Fruit fly (Drosophila melanogaster): Measurements from ENCODE around the gene sll.

The sll gene

DNA sequence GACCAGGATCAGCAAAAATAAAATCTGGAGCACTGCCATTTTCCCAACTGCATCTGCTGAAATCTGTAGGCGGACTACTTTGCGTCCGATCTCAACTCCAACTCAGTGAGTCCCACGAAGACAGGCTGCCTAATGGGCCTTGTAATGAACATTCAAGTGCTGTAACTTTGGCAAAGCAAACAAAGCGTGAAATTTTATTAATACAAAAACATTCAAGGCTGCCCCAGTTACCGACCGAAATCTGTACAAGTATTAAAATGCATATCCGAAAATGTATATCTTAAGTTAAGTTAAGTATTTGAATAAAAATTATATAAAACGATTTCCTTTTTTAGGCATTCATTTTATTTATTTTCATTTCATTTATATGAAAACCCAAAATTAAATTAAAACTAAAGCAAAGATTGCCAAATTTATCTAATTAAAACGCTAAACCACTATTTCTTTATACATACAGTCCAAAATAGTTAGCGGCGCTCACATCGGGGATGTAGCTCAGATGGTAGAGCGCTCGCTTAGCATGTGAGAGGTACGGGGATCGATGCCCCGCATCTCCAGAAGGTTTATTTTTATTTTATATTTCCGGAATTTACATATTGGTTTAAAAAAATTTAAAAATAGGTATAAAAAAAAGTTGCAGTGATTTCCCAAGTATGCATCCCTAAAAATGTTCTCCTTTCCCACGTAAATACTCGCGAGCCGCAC is 16.3 kb downstream of the sll start, which contains the start of gene CG14323:
CG14323 (minus strand) TSS at position 51 of the 705 bp plus-strand sequence.
- peak; percentile 46 for TF ChIP-seq Eip78C (GFP tag)
- no peak for TF ChIP-seq achi (GFP tag; optimal IDR thresholded peaks at IDR 0.05)
- no peak for TF ChIP-seq Ets96B (tag; optimal IDR thresholded peaks at IDR 0.05)

DNA sequence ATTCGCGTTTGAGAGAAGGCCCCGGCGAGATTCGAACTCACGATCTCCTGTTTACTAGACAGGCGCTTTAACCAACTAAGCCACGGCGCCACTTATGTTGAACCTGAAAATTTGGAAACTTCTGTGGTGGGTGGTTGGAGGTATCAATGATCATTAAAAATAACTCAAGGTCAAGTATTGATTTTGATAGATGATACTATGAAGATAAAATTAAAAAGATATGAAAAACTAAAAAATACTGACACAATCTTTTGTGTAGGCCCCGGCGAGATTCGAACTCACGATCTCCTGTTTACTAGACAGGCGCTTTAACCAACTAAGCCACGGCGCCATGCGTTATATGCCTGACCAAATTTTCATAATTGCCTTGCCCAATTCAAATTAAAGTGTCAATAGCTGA is 18.6 kb downstream of the sll start:
- no peak for TF ChIP-seq vri (GFP tag; optimal IDR thresholded peaks at IDR 0.05)
- peak; percentile 48 for TF ChIP-seq Eip78C (GFP tag)
- TF ChIP-seq net (GFP tag; optimal IDR thresholded peaks at IDR 0.05) = no peak
- TF ChIP-seq CG3032 (tag; optimal IDR thresholded peaks at IDR 0.05) = no peak
- TF ChIP-seq svp (GFP tag) = peak; percentile 53
- TF ChIP-seq fd85E (GFP tag; optimal IDR thresholded peaks at IDR 0.05) = no peak

DNA sequence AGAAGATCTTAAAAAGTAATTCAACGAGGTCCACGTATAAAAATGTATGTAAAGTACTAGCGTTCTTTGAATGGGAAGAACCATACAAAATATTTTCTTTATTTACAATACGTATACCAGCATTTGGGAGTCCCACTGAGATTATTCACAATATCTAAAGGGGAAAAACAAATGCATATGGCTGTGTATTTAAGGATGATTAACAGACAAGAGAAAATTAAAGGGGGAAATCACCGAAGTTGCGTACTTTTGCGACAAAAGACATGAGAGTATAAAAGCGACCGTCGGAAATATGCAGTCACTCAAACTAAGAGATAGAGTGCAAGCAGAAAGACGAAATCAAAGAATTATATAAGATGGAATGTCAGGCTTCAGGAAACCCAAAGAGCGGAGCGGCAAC is 19.1 kb downstream of the sll start, which contains the start of gene AttD:
AttD (plus strand) TSS at position 301 of the 400 bp plus-strand sequence.
- peak; percentile 25 for TF ChIP-seq Eip78C (GFP tag)
- no peak for TF ChIP-seq CG6276 (GFP tag; optimal IDR thresholded peaks at IDR 0.05)

DNA sequence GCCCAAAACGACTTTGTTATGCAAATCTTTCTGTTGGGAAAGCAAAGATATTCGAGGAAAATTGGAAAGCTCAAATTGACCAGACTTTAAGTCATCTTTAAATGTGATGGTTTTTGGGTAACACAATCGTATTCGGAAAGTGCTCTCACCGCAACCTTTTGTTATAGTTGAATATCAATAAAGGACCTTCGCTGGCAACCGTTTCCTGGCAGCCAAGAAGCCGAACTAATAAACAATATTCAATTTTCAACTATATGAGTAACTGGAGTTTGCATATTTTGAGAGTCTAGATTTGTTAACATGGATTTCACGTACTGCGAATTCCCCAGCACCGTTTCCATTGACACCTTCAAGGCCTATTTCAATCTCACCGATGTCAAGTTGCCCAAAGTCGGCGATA is 20.9 kb downstream of the sll start, which contains the start of gene CG14325:
CG14325 (plus strand) TSS at position 301 of the 400 bp plus-strand sequence.
- TF ChIP-seq CG16779 (tag; optimal IDR thresholded peaks at IDR 0.05) (no peak), CG10669 (GFP tag; optimal IDR thresholded peaks at IDR 0.05) (no peak)

DNA sequence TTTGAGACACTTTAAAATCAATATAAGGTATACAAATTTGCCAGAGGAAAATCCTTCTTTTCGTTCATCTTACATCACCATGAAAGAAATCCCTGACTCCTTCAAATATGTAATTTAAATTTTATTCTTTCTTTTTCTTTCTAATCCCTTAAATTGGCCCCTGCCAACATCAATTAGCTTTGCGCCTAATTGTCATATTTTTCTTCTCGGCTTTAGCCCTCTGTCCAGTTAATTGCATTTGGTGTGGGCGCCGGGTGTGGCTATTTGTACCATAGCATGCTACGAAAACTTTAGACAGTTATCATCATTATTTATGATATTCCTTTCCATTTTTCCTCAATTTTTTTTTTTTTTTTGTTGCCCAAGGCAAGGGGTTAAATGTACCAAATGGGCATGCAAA is 24.5 kb downstream of the sll start, which contains the start of gene CG43175:
CG43175 (plus strand) TSS at position 301 of the 400 bp plus-strand sequence.
- TF ChIP-seq CG9139 (GFP tag; optimal IDR thresholded peaks at IDR 0.05) (no peak), OdsH (GFP tag; optimal IDR thresholded peaks at IDR 0.05) (no peak), CG4318 (GFP tag; optimal IDR thresholded peaks at IDR 0.05) (no peak), CG3032 (tag; optimal IDR thresholded peaks at IDR 0.05) (no peak), cyc (GFP tag; optimal IDR thresholded peaks at IDR 0.05) (no peak), CG8319 (GFP tag; optimal IDR thresholded peaks at IDR 0.05) (no peak), CG32006 (GFP tag; optimal IDR thresholded peaks at IDR 0.05) (no peak), dsx (GFP tag; optimal IDR thresholded peaks at IDR 0.05; ENCODE audit: poor library complexity, severe bottlenecking) (no peak), CG7368 (GFP tag; optimal IDR thresholded peaks at IDR 0.05) (no peak), pdm3 (GFP tag; optimal IDR thresholded peaks at IDR 0.05) (no peak)

DNA sequence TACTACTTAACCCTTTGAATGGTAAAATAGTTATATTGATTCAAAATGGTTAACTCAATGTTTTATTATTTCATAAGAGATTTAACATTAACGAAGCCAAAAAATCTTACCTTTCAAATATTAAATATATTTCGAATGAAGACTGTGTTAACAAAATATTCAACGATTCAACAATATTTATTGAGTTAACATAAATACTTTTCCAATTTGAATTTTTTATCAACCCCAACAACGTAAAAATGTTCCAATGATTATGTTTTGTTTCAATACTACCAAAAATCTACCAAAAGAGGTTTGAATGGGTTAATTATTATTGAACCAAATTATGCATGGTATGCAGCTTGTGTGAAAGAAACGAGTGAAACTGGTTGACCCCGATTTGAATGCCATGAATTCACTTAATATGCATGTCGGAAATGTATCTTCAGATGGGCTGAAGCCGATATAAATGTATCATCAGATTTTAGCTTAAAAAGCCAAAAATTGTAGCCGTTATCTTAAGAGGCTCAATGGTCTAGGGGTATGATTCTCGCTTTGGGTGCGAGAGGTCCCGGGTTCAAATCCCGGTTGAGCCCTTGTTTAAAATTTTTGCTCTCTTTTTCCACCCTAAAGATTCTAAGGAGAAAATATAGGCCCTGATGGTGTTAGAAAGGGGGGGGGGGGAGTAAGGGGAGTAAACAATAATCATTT is 25.4 kb downstream of the sll start:
- TF ChIP-seq CG6854 (GFP tag; optimal IDR thresholded peaks at IDR 0.05) = no peak
- peak; percentile 44 for TF ChIP-seq svp (GFP tag)
- no peak for TF ChIP-seq fd59A (GFP tag; optimal IDR thresholded peaks at IDR 0.05)
- peak; percentile 81 for TF ChIP-seq Eip78C (GFP tag)

DNA sequence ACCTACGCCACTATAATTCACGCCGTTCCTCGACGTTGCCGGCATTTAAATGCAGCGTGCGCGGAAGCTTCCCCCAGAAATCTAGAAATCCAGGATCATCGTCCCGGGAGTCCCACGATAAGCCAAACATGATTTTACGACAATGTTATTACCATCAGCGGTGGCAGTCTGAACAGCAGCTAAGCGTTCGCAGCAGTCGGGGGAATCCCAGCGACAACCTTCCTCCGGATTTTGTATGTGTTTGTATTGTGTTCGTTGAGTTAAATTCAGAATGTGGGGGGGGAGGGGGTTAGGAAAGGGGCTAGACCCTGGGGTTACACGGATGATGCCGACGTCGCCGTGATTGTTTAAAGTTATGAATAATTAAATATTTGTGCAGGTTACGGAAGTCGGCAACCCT is 38.1 kb downstream of the sll start:
- TF ChIP-seq CG8319 (GFP tag; optimal IDR thresholded peaks at IDR 0.05) = no peak
- TF ChIP-seq dsx (GFP tag; optimal IDR thresholded peaks at IDR 0.05; ENCODE audit: poor library complexity, severe bottlenecking) = no peak
- TF ChIP-seq Blimp-1 (GFP tag; optimal IDR thresholded peaks at IDR 0.05) = no peak
- no peak for TF ChIP-seq Ets21C (GFP tag; optimal IDR thresholded peaks at IDR 0.05)
- no peak for TF ChIP-seq CG1621 (tag; optimal IDR thresholded peaks at IDR 0.05)
- no peak for TF ChIP-seq topi (GFP tag; optimal IDR thresholded peaks at IDR 0.05)
- TF ChIP-seq svp (GFP tag) = peak; percentile 77
- no peak for TF ChIP-seq CG7368 (GFP tag; optimal IDR thresholded peaks at IDR 0.05)
